Worm (Caenorhabditis elegans): ENCODE data around the gene mat-3.

Gene mat-3

ce11 chrIII:446860-447259 is 28.4 kb upstream of the mat-3 start:
- TF ChIP-seq ZK546.5 (tag; optimal IDR thresholded peaks at IDR 0.05): no peak
- no peak for TF ChIP-seq nhr-28 (tag; optimal IDR thresholded peaks at IDR 0.05)
- TF ChIP-seq mxl-3 (GFP tag; optimal IDR thresholded peaks at IDR 0.05): no peak
- TF ChIP-seq spr-3 (GFP tag; optimal IDR thresholded peaks at IDR 0.05): no peak
- TF ChIP-seq nhr-111 (GFP tag; optimal IDR thresholded peaks at IDR 0.05): no peak
- TF ChIP-seq sdz-12 (GFP tag; optimal IDR thresholded peaks at IDR 0.05): no peak
- no peak for TF ChIP-seq rbr-2 (tag; optimal IDR thresholded peaks at IDR 0.05)
- no peak for TF ChIP-seq lim-7 (GFP tag; IDR thresholded peaks at IDR 0.05)
- TF ChIP-seq pqm-1 (tag; optimal IDR thresholded peaks at IDR 0.05): no peak
- TF ChIP-seq mxl-2 (GFP tag; conservative IDR thresholded peaks at IDR 0.05): no peak
- no peak for TF ChIP-seq hif-1 (tag; optimal IDR thresholded peaks at IDR 0.05)
- no peak for TF ChIP-seq zfp-3 (GFP tag; conservative IDR thresholded peaks at IDR 0.05)
- no peak for TF ChIP-seq daf-12 (tag; optimal IDR thresholded peaks at IDR 0.05)
- no peak for TF ChIP-seq arid-1 (GFP tag; conservative IDR thresholded peaks at IDR 0.05)
- TF ChIP-seq lin-29 (GFP tag; IDR thresholded peaks at IDR 0.05): no peak
- TF ChIP-seq F37D6.2 (tag; optimal IDR thresholded peaks at IDR 0.05): no peak
- TF ChIP-seq ctbp-1 (GFP tag; IDR thresholded peaks at IDR 0.05): no peak
- TF ChIP-seq F10B5.3 (tag; optimal IDR thresholded peaks at IDR 0.05): no peak

ce11 chrIII:455793-456192 is 19.5 kb upstream of the mat-3 start:
- TF ChIP-seq unc-62 (GFP tag; optimal IDR thresholded peaks at IDR 0.05 in 1 of 2) (peak in 1 of 2 experiments; percentile 58), unc-62 (tag; optimal IDR thresholded peaks at IDR 0.05) (no peak), Y105C5A.15 (GFP tag; IDR thresholded peaks at IDR 0.05) (no peak)

- TF ChIP-seq ces-1 (GFP tag; optimal IDR thresholded peaks at IDR 0.05): no peak
Measured at ce11 chrIII:463711-464110, 11.5 kb upstream of the mat-3 start, which contains the start of gene Y55B1BR.6. Gene Y55B1BR.6 (minus strand): TSS chrIII:463811.

- peak; percentile 93 for TF ChIP-seq T20F7.1 (GFP tag; optimal IDR thresholded peaks at IDR 0.05)
- no peak for TF ChIP-seq rbr-2 (tag; optimal IDR thresholded peaks at IDR 0.05)
- peak; percentile 41 for TF ChIP-seq dpl-1 (GFP tag; optimal IDR thresholded peaks at IDR 0.05)
Measured at ce11 chrIII:471644-472401, 3.4 kb upstream of the mat-3 start, which contains the start of the genes magu-1 and nemp-1. Gene magu-1 (minus strand): TSS chrIII:471702. Gene nemp-1 (plus strand): TSS chrIII:472317.

- TF ChIP-seq unc-130 (GFP tag; optimal IDR thresholded peaks at IDR 0.05): no peak
- TF ChIP-seq zag-1 (tag; optimal IDR thresholded peaks at IDR 0.05): no peak
- TF ChIP-seq lin-15B (tag; optimal IDR thresholded peaks at IDR 0.05): no peak
- TF ChIP-seq unc-62 (GFP tag; optimal IDR thresholded peaks at IDR 0.05 in 1 of 2): peak in 1 of 2 experiments; percentile 90
- no peak for TF ChIP-seq unc-62 (tag; optimal IDR thresholded peaks at IDR 0.05)
- no peak for TF ChIP-seq ZK546.5 (tag; optimal IDR thresholded peaks at IDR 0.05)
- TF ChIP-seq unc-39 (tag; optimal IDR thresholded peaks at IDR 0.05): no peak
- TF ChIP-seq lsy-2 (tag; optimal IDR thresholded peaks at IDR 0.05): no peak
Measured at ce11 chrIII:481259-481658, 6.0 kb downstream of the mat-3 start.

- TF ChIP-seq nhr-28 (tag; optimal IDR thresholded peaks at IDR 0.05) (no peak), saeg-2 (GFP tag; IDR thresholded peaks at IDR 0.05) (no peak), nhr-6 (tag; optimal IDR thresholded peaks at IDR 0.05) (peak; percentile 16), fkh-10 (GFP tag; optimal IDR thresholded peaks at IDR 0.05) (peak; percentile 31), mdl-1 (tag; optimal IDR thresholded peaks at IDR 0.05) (no peak), lin-29 (GFP tag; IDR thresholded peaks at IDR 0.05) (no peak), nhr-11 (tag; optimal IDR thresholded peaks at IDR 0.05) (peak; percentile 30)
Measured at ce11 chrIII:482739-483138, 7.5 kb downstream of the mat-3 start.
